Worm (Caenorhabditis elegans) whole organism, early embryonic: ENCODE measurements around the gene skr-13.

Experiments
- B0310.2 ChIP-seq: sonication (generic microtip); optimal IDR thresholded peaks from 2 replicates; lab custom pipeline; 2016; ENCODE audit warnings: mild to moderate bottlenecking, missing genetic modification characterization, missing compliant biosample characterization
- F13C5.2 ChIP-seq: sonication (generic microtip); optimal IDR thresholded peaks from 2 replicates; lab custom pipeline; 2017; ENCODE audit warnings: mild to moderate bottlenecking, missing genetic modification characterization, inconsistent platforms, missing compliant biosample characterization
- ama-1 ChIP-seq: fragments of 150-350 bp; optimal IDR thresholded peaks from 2 replicates; lab custom pipeline; 2014
- flt-1 ChIP-seq: fragments of 200-800 bp; sonication (Bioruptor generic); IDR thresholded peaks from 2 replicates; pipeline ENCODE4 v1.3.6; 2022; ENCODE audit warnings: missing genetic modification characterization, missing compliant biosample characterization
- hnd-1 ChIP-seq: sonication (generic microtip); optimal IDR thresholded peaks from 2 replicates; lab custom pipeline; 2016; ENCODE audit warnings: missing genetic modification characterization, missing compliant biosample characterization
- sea-1 ChIP-seq: fragments of 200-800 bp; sonication (Bioruptor generic); conservative IDR thresholded peaks from 2 replicates; pipeline ENCODE4 v1.3.6; 2022; ENCODE audit warnings: missing genetic modification characterization, missing compliant biosample characterization
- tbx-11 ChIP-seq: fragments of 200-800 bp; sonication (Bioruptor generic); IDR thresholded peaks from 2 replicates; pipeline ENCODE4 v1.3.6; 2022; ENCODE audit warnings: missing genetic modification characterization, missing compliant biosample characterization
- tbx-37 ChIP-seq: fragments of 200-800 bp; sonication (Bioruptor generic); conservative IDR thresholded peaks from 2 replicates; pipeline ENCODE4 v1.3.6; 2022; ENCODE audit warnings: missing genetic modification reagents, missing genetic modification characterization, missing compliant biosample characterization

DNA sequence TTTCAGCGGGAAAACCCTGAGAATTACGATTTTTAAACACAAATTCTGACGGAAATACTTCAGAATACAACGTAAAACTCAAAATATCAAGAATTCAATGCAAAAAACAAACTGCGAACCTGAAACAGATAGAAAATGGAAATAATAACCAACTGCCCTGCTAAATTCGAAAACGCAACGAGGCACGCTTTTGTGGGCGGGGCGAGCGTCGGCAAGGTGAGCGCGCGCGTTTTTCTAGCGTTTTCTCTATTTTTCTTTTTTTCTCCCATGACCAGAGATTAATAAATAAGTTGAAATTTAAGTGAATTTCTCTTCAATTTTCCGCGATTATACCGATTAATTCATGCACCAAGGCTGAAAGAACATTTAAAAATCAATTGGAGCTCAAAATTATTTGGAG is 43.8 kb downstream of the skr-13 start, which contains the start of gene uaf-2:
- no peak for TF ChIP-seq ama-1 (lab: Kevin White, UChicago)
- no peak for TF ChIP-seq B0310.2 (tag; lab: Kevin White, UChicago)
- TF ChIP-seq tbx-37 (GFP tag; lab: Robert Waterston, UW), result no peak
- TF ChIP-seq hnd-1 (tag; lab: Kevin White, UChicago), result no peak
- TF ChIP-seq tbx-11 (GFP tag; lab: Robert Waterston, UW), result no peak
- TF ChIP-seq F13C5.2, result no peak
- TF ChIP-seq sea-1 (GFP tag; lab: Robert Waterston, UW), result no peak
- no peak for TF ChIP-seq flt-1 (GFP tag; lab: Robert Waterston, UW)
